Fruit fly (Drosophila melanogaster) whole organism, embryonic: Measurements from ENCODE around the gene Mbs.

Source experiments
- Awh ChIP-seq: fragments of 200-800 bp; sonication (Bioruptor generic); IDR thresholded peaks from 2 replicates; pipeline ENCODE4, ENCODE4 v1.3.6; 2022; ENCODE audit warnings: missing biosample characterization, missing genetic modification characterization
- CG10321 ChIP-seq: fragments of 200-800 bp; sonication (Bioruptor generic); IDR thresholded peaks from 2 replicates; pipeline ENCODE4 v1.3.6; 2022; ENCODE audit warnings: missing biosample characterization, missing genetic modification characterization
- CG12219 ChIP-seq: fragments of 200-800 bp; sonication (Bioruptor generic); optimal IDR thresholded peaks from 3 replicates; lab custom pipeline; 2018; ENCODE audit warnings: missing biosample characterization, mild to moderate bottlenecking, missing genetic modification characterization
- CG12299 ChIP-seq: fragments of 200-800 bp; sonication (Bioruptor generic); optimal IDR thresholded peaks from 2 replicates; lab custom pipeline; 2018; ENCODE audit warnings: missing biosample characterization, mild to moderate bottlenecking, missing genetic modification characterization
- CG13296 ChIP-seq: fragments of 200-800 bp; sonication (Bioruptor generic); optimal IDR thresholded peaks from 3 replicates; lab custom pipeline; 2018; ENCODE audit warnings: missing biosample characterization, mild to moderate bottlenecking, missing genetic modification characterization
- CG14710 ChIP-seq: fragments of 200-800 bp; sonication (Bioruptor generic); optimal IDR thresholded peaks from 3 replicates; lab custom pipeline; 2019; ENCODE audit warnings: missing biosample characterization, mild to moderate bottlenecking, missing genetic modification characterization, moderate library complexity
- CG15601 ChIP-seq: fragments of 200-800 bp; sonication (Bioruptor generic); optimal IDR thresholded peaks from 3 replicates; lab custom pipeline; 2019; ENCODE audit warnings: missing biosample characterization, mild to moderate bottlenecking, missing genetic modification characterization, moderate library complexity
- CG17361 ChIP-seq: fragments of 200-800 bp; sonication (Bioruptor generic); IDR thresholded peaks from 3 replicates; pipeline ENCODE4 v1.3.6; 2022; ENCODE audit warnings: missing biosample characterization, missing genetic modification characterization
- CG17829 ChIP-seq: fragments of 200-800 bp; optimal IDR thresholded peaks from 2 replicates; lab custom pipeline; 2019; ENCODE audit warnings: missing biosample characterization, mild to moderate bottlenecking, missing genetic modification characterization, moderate library complexity
- CG18764 ChIP-seq: fragments of 200-800 bp; sonication (Bioruptor generic); optimal IDR thresholded peaks from 3 replicates; lab custom pipeline; 2016; ENCODE audit warnings: missing biosample characterization, missing genetic modification characterization
- CG2678 ChIP-seq: fragments of 200-800 bp; sonication (Bioruptor generic); optimal IDR thresholded peaks from 3 replicates; lab custom pipeline; 2019; ENCODE audit warnings: missing biosample characterization, mild to moderate bottlenecking, missing genetic modification characterization, moderate library complexity
- CG3065 ChIP-seq: fragments of 200-800 bp; sonication (Bioruptor generic); optimal IDR thresholded peaks from 2 replicates; lab custom pipeline; 2016; ENCODE audit warnings: missing biosample characterization, missing genetic modification characterization
- CG3407 ChIP-seq: fragments of 200-800 bp; sonication (Bioruptor generic); optimal IDR thresholded peaks from 2 replicates; lab custom pipeline; 2018; ENCODE audit warnings: missing biosample characterization, mild to moderate bottlenecking, missing genetic modification characterization
- CG34376 ChIP-seq: fragments of 200-800 bp; sonication (Bioruptor generic); optimal IDR thresholded peaks from 2 replicates; lab custom pipeline; 2018; ENCODE audit warnings: missing biosample characterization, mild to moderate bottlenecking, missing genetic modification characterization
- CG3838 ChIP-seq: fragments of 200-800 bp; sonication (Bioruptor generic); optimal IDR thresholded peaks from 3 replicates; lab custom pipeline; 2016; ENCODE audit warnings: missing biosample characterization, missing genetic modification characterization
- CG4730 ChIP-seq: fragments of 200-800 bp; sonication (Bioruptor generic); IDR thresholded peaks from 2 replicates; pipeline ENCODE4 v1.3.6; 2022; ENCODE audit warnings: missing biosample characterization, missing genetic modification characterization
- CG6175 ChIP-seq: fragments of 200-800 bp; sonication (Bioruptor generic); IDR thresholded peaks from 3 replicates; pipeline ENCODE4 v1.3.6; 2022; ENCODE audit warnings: missing biosample characterization, missing genetic modification characterization
- CG8388 ChIP-seq: fragments of 200-800 bp; sonication (Bioruptor generic); optimal IDR thresholded peaks from 2 replicates; lab custom pipeline; 2019; ENCODE audit warnings: missing biosample characterization, mild to moderate bottlenecking, missing genetic modification characterization, moderate library complexity
- CG9215 ChIP-seq: fragments of 200-800 bp; sonication (Bioruptor generic); IDR thresholded peaks from 2 replicates; pipeline ENCODE4 v1.3.6; 2022; ENCODE audit warnings: missing biosample characterization, missing genetic modification characterization
- Chrac-16 ChIP-seq: fragments of 200-800 bp; sonication (Bioruptor generic); optimal IDR thresholded peaks from 3 replicates; lab custom pipeline; 2016; ENCODE audit warnings: missing biosample characterization, missing genetic modification characterization
- CrebB ChIP-seq: fragments of 200-800 bp; sonication (Bioruptor generic); optimal IDR thresholded peaks from 3 replicates; lab custom pipeline; 2018; ENCODE audit warnings: missing biosample characterization, mild to moderate bottlenecking, missing genetic modification characterization
- D19B ChIP-seq: fragments of 200-800 bp; sonication (Bioruptor generic); optimal IDR thresholded peaks from 2 replicates; lab custom pipeline; 2017; ENCODE audit warnings: missing biosample characterization, mild to moderate bottlenecking, missing genetic modification characterization
- Deaf1 ChIP-seq: fragments of 200-800 bp; optimal IDR thresholded peaks from 3 replicates; lab custom pipeline; 2019; ENCODE audit warnings: missing biosample characterization, mild to moderate bottlenecking, missing genetic modification characterization, moderate library complexity
- Dfd ChIP-seq, 2 experiments: fragments of >200 bp; optimal IDR thresholded peaks; 2 replicates each; lab custom pipeline; 2017; ENCODE audit warnings: missing biosample characterization in 2 of 2, missing genetic modification characterization in 2 of 2
- Dip2 ChIP-seq: fragments of 200-800 bp; sonication (Bioruptor generic); IDR thresholded peaks from 2 replicates; pipeline ENCODE4 v1.3.6; 2022; ENCODE audit warnings: missing biosample characterization, missing genetic modification characterization
- HHEX ChIP-seq: fragments of 200-800 bp; sonication (Bioruptor generic); optimal IDR thresholded peaks from 3 replicates; lab custom pipeline; 2017; ENCODE audit warnings: missing biosample characterization, mild to moderate bottlenecking, missing genetic modification characterization, missing genetic modification reagents
- Hand ChIP-seq: fragments of 200-800 bp; sonication (Bioruptor generic); optimal IDR thresholded peaks from 2 replicates; lab custom pipeline; 2017; ENCODE audit warnings: mild to moderate bottlenecking, missing biosample characterization, missing genetic modification reagents, missing genetic modification characterization
- Hmx ChIP-seq: fragments of 200-800 bp; sonication (Bioruptor generic); optimal IDR thresholded peaks from 2 replicates; lab custom pipeline; 2016; ENCODE audit warnings: missing biosample characterization, missing genetic modification characterization
- Hsf ChIP-seq: fragments of 200-800 bp; sonication (Bioruptor generic); optimal IDR thresholded peaks from 3 replicates; lab custom pipeline; 2016; ENCODE audit warnings: missing biosample characterization, missing genetic modification characterization
- MBD-R2 ChIP-seq: fragments of 200-800 bp; sonication (Bioruptor generic); IDR thresholded peaks from 2 replicates; pipeline ENCODE4 v1.3.6; 2022; ENCODE audit warnings: missing biosample characterization, missing genetic modification characterization
- Poxn ChIP-seq: fragments of 200-800 bp; sonication (Bioruptor generic); IDR thresholded peaks from 2 replicates; pipeline ENCODE4 v1.3.6; 2022; ENCODE audit warnings: missing biosample characterization, missing genetic modification characterization
- Rfx ChIP-seq: fragments of 200-800 bp; sonication (Bioruptor generic); IDR thresholded peaks from 2 replicates; pipeline ENCODE4 v1.3.6; 2022; ENCODE audit warnings: missing biosample characterization, missing genetic modification characterization
- Scr ChIP-seq: fragments of 200-800 bp; sonication (Bioruptor generic); IDR thresholded peaks from 2 replicates; pipeline ENCODE4 v1.3.6; 2022; ENCODE audit warnings: missing biosample characterization, missing genetic modification characterization; ENCODE audit not compliant: partially characterized antibody
- Sin3A ChIP-seq: fragments of >200 bp; optimal IDR thresholded peaks from 2 replicates; lab custom pipeline; 2018
- Spps ChIP-seq: fragments of 200-800 bp; sonication (Bioruptor generic); optimal IDR thresholded peaks from 2 replicates; lab custom pipeline; 2018; ENCODE audit warnings: missing biosample characterization, mild to moderate bottlenecking, missing genetic modification characterization
- TFAM ChIP-seq: fragments of 200-800 bp; sonication (Bioruptor generic); optimal IDR thresholded peaks from 2 replicates; lab custom pipeline; 2017; ENCODE audit warnings: missing biosample characterization, missing genetic modification characterization, inconsistent platforms
- Xrp1 ChIP-seq: fragments of 200-800 bp; sonication (Bioruptor generic); IDR thresholded peaks from 2 replicates; pipeline ENCODE4 v1.3.6; 2022; ENCODE audit warnings: missing biosample characterization, missing genetic modification characterization
- abd-A ChIP-seq: fragments of 200-800 bp; sonication (Bioruptor generic); optimal IDR thresholded peaks from 3 replicates; lab custom pipeline; 2019; ENCODE audit warnings: missing biosample characterization, mild to moderate bottlenecking, missing genetic modification characterization, moderate library complexity
- br ChIP-seq: fragments of >200 bp; optimal IDR thresholded peaks from 2 replicates; lab custom pipeline; 2017
- chinmo ChIP-seq: fragments of 200-800 bp; sonication (Bioruptor generic); IDR thresholded peaks from 4 replicates; pipeline ENCODE4 v1.3.6; 2022; ENCODE audit warnings: missing biosample characterization, missing genetic modification characterization; ENCODE audit not compliant: partially characterized antibody
- dysf ChIP-seq: fragments of 200-800 bp; sonication (Bioruptor generic); IDR thresholded peaks from 3 replicates; pipeline ENCODE4 v1.3.6; 2022; ENCODE audit warnings: missing biosample characterization, missing genetic modification characterization
- ftz-f1 ChIP-seq: fragments of 200-800 bp; sonication (Bioruptor generic); optimal IDR thresholded peaks from 2 replicates; lab custom pipeline; 2016; ENCODE audit warnings: missing biosample characterization, missing genetic modification characterization
- h ChIP-seq: fragments of >200 bp; optimal IDR thresholded peaks from 2 replicates; lab custom pipeline; 2017
- inv ChIP-seq: fragments of 200-800 bp; sonication (Bioruptor generic); IDR thresholded peaks from 2 replicates; pipeline ENCODE4 v1.3.6; 2022; ENCODE audit warnings: missing biosample characterization, missing genetic modification characterization; ENCODE audit not compliant: partially characterized antibody
- kah ChIP-seq: fragments of 200-800 bp; sonication (Bioruptor generic); optimal IDR thresholded peaks from 2 replicates; lab custom pipeline; 2018; ENCODE audit warnings: missing biosample characterization, mild to moderate bottlenecking, missing genetic modification characterization
- lmd ChIP-seq: fragments of 200-800 bp; sonication (Bioruptor generic); IDR thresholded peaks from 2 replicates; pipeline ENCODE4 v1.3.6; 2022; ENCODE audit warnings: missing biosample characterization, missing genetic modification characterization
- mirr ChIP-seq: fragments of 200-800 bp; sonication (Bioruptor generic); optimal IDR thresholded peaks from 3 replicates; lab custom pipeline; 2018; ENCODE audit warnings: missing biosample characterization, mild to moderate bottlenecking, missing genetic modification characterization
- pzg ChIP-seq: fragments of 200-800 bp; sonication (Bioruptor generic); optimal IDR thresholded peaks from 3 replicates; lab custom pipeline; 2018; ENCODE audit warnings: missing biosample characterization, mild to moderate bottlenecking, missing genetic modification characterization, moderate library complexity
- salm ChIP-seq: fragments of 200-800 bp; sonication (Bioruptor generic); optimal IDR thresholded peaks from 2 replicates; lab custom pipeline; 2018; ENCODE audit warnings: missing biosample characterization, mild to moderate bottlenecking, missing genetic modification characterization
- sima ChIP-seq: fragments of 200-800 bp; sonication (Bioruptor generic); optimal IDR thresholded peaks from 2 replicates; lab custom pipeline; 2016; ENCODE audit warnings: missing biosample characterization, missing genetic modification characterization
- ssp ChIP-seq: fragments of 200-800 bp; sonication (Bioruptor generic); IDR thresholded peaks from 2 replicates; pipeline ENCODE4 v1.3.6; 2022; ENCODE audit warnings: missing biosample characterization, missing genetic modification characterization
- tll ChIP-seq, 2 experiments: fragments of 200-800 bp in 1 of 2; fragments of >200 bp in 1 of 2; sonication (Bioruptor generic) in 1 of 2; optimal IDR thresholded peaks; 2 replicates each; lab custom pipeline; 2017 to 2019; ENCODE audit warnings: missing biosample characterization in 2 of 2, missing genetic modification characterization in 2 of 2, mild to moderate bottlenecking in 1 of 2, moderate library complexity in 1 of 2

The Mbs gene

dm6 chr3L:16021064-16021683, 30.6 kb upstream of the Mbs start (continued):
- no peak for TF ChIP-seq HHEX
- no peak for TF ChIP-seq Dfd (GFP tag; optimal IDR thresholded peaks at IDR 0.05; lab: Kevin White, UChicago)
- no peak for TF ChIP-seq CG3065
- TF ChIP-seq ssp (GFP tag; lab: Robert Waterston, UW), result no peak
- TF ChIP-seq CG12299 (tag; lab: Kevin White, UChicago), result no peak
- TF ChIP-seq tll (GFP tag; optimal IDR thresholded peaks at IDR 0.05; lab: Kevin White, UChicago), result peak in 1 of 2 experiments; percentile 31
- peak; percentile 10 for TF ChIP-seq CG18764 (GFP tag; lab: Kevin White, UChicago)
- peak; percentile 62 for TF ChIP-seq CG8388
- no peak for TF ChIP-seq Rfx (GFP tag; lab: Robert Waterston, UW)
- no peak for TF ChIP-seq Dip2
- peak; percentile 82 for TF ChIP-seq CG14710
- no peak for TF ChIP-seq lmd (GFP tag; lab: Robert Waterston, UW)
- TF ChIP-seq pzg, result no peak
- peak; percentile 36; the same call in 1 of the 3 replicates for TF ChIP-seq dysf (GFP tag; lab: Robert Waterston, UW)
- TF ChIP-seq Sin3A (lab: Kevin White, UChicago), result no peak
- TF ChIP-seq ftz-f1, result no peak
- TF ChIP-seq CG4730 (GFP tag; lab: Robert Waterston, UW), result peak; percentile 38; the same call in 1 of the 2 replicates
- TF ChIP-seq Hsf, result peak; percentile 55
- peak; percentile 70 for TF ChIP-seq CG17361 (GFP tag; lab: Robert Waterston, UW)
- TF ChIP-seq D19B (GFP tag; lab: Kevin White, UChicago), result no peak
- TF ChIP-seq CG3838 (GFP tag; lab: Kevin White, UChicago), result no peak
- no peak for TF ChIP-seq br (lab: Kevin White, UChicago)
- peak; percentile 85 for TF ChIP-seq Xrp1 (GFP tag; lab: Robert Waterston, UW)
- TF ChIP-seq CG2678 (tag; lab: Kevin White, UChicago), result peak; percentile 42
- TF ChIP-seq CG3407 (GFP tag; lab: Kevin White, UChicago), result peak; percentile 14
- TF ChIP-seq abd-A, result no peak
- TF ChIP-seq Deaf1 (tag; lab: Kevin White, UChicago), result no peak
- peak; percentile 12 for TF ChIP-seq CG15601 (tag; lab: Kevin White, UChicago)
- TF ChIP-seq salm (tag; lab: Kevin White, UChicago), result no peak
- TF ChIP-seq MBD-R2 (GFP tag; lab: Robert Waterston, UW), result no peak
- TF ChIP-seq Poxn, result no peak
- TF ChIP-seq kah, result no peak
- TF ChIP-seq sima, result no peak
- peak; percentile 64 for TF ChIP-seq Spps (tag; lab: Kevin White, UChicago)
- no peak for TF ChIP-seq Hand (GFP tag; lab: Kevin White, UChicago)
- TF ChIP-seq Chrac-16 (GFP tag; lab: Kevin White, UChicago), result peak; percentile 72
- no peak for TF ChIP-seq CG9215 (GFP tag; lab: Robert Waterston, UW)
- peak; percentile 39 for TF ChIP-seq CG12219 (GFP tag; lab: Kevin White, UChicago)
- TF ChIP-seq TFAM (GFP tag; lab: Kevin White, UChicago), result no peak
- no peak for TF ChIP-seq CG13296 (GFP tag; lab: Kevin White, UChicago)
- no peak for TF ChIP-seq CG34376 (GFP tag; lab: Kevin White, UChicago)
- TF ChIP-seq chinmo, result no peak
- TF ChIP-seq Scr (GFP tag; lab: Robert Waterston, UW), result no peak
- TF ChIP-seq mirr (GFP tag; lab: Kevin White, UChicago), result no peak
- no peak for TF ChIP-seq Awh (GFP tag; lab: Robert Waterston, UW)
- no peak for TF ChIP-seq h (lab: Kevin White, UChicago)
- peak; percentile 81 for TF ChIP-seq CG17829
- TF ChIP-seq Hmx (GFP tag; lab: Kevin White, UChicago), result no peak
- no peak for TF ChIP-seq CG10321 (GFP tag; lab: Robert Waterston, UW)
- TF ChIP-seq CG6175 (GFP tag; lab: Robert Waterston, UW), result no peak
- no peak for TF ChIP-seq inv (GFP tag; lab: Robert Waterston, UW)
- TF ChIP-seq CrebB (tag; lab: Kevin White, UChicago), result no peak
